Fruit fly (Drosophila melanogaster) whole organism, adult: ENCODE data around the gene CG13084.

Experiments
- CG11617 ChIP-seq: fragments of 200-800 bp; sonication (Bioruptor generic); optimal IDR thresholded peaks from 2 replicates; lab custom pipeline; 2017; ENCODE audit warnings: mild to moderate bottlenecking, missing biosample characterization, missing genetic modification reagents, missing genetic modification characterization
- CG14711 ChIP-seq: fragments of 200-800 bp; sonication (Bioruptor generic); optimal IDR thresholded peaks from 2 replicates; lab custom pipeline; 2018; ENCODE audit warnings: missing biosample characterization, mild to moderate bottlenecking, missing genetic modification characterization, moderate library complexity
- CG5204 ChIP-seq: fragments of 200-800 bp; sonication (Bioruptor generic); optimal IDR thresholded peaks from 2 replicates; lab custom pipeline; 2016; ENCODE audit warnings: missing biosample characterization, missing genetic modification characterization
- CG7045 ChIP-seq: fragments of 200-800 bp; sonication (Bioruptor generic); optimal IDR thresholded peaks from 2 replicates; lab custom pipeline; 2017; ENCODE audit warnings: missing biosample characterization, mild to moderate bottlenecking, missing genetic modification characterization
- Crg-1 ChIP-seq: fragments of 200-800 bp; sonication (Bioruptor generic); optimal IDR thresholded peaks from 2 replicates; lab custom pipeline; 2016; ENCODE audit warnings: missing biosample characterization, missing genetic modification characterization
- Hr96 ChIP-seq: fragments of 200-800 bp; sonication (Bioruptor generic); optimal IDR thresholded peaks from 2 replicates; lab custom pipeline; 2016; ENCODE audit warnings: missing biosample characterization, missing genetic modification characterization
- Mnt ChIP-seq: fragments of 200-800 bp; sonication (Bioruptor generic); optimal IDR thresholded peaks from 2 replicates; lab custom pipeline; 2016; ENCODE audit warnings: missing biosample characterization, mild to moderate bottlenecking, missing genetic modification characterization
- bab1 ChIP-seq: fragments of 200-800 bp; sonication (Bioruptor generic); optimal IDR thresholded peaks from 3 replicates; lab custom pipeline; 2019; ENCODE audit warnings: missing biosample characterization, mild to moderate bottlenecking, missing genetic modification characterization, moderate library complexity
- cic ChIP-seq: fragments of 200-800 bp; sonication (Bioruptor generic); optimal IDR thresholded peaks from 2 replicates; lab custom pipeline; 2017; ENCODE audit warnings: missing biosample characterization, mild to moderate bottlenecking, missing genetic modification characterization, moderate library complexity
- kay ChIP-seq: fragments of 200-800 bp; sonication (Bioruptor generic); peaks from one replicate; lab custom pipeline; 2016; ENCODE audit warnings: missing biosample characterization, missing genetic modification characterization, borderline replicate concordance
- toe ChIP-seq: fragments of 200-800 bp; sonication (Bioruptor generic); optimal IDR thresholded peaks from 2 replicates; lab custom pipeline; 2016; ENCODE audit warnings: missing biosample characterization, missing genetic modification characterization

dm6 chr2L:19441791-19442190, 42.9 kb upstream of the CG13084 start, which contains the start of gene RanGAP:
- TF ChIP-seq bab1 (GFP tag; lab: Kevin White, UChicago) (no peak), kay (GFP tag; lab: Kevin White, UChicago) (peak; percentile 49), CG11617 (GFP tag; lab: Kevin White, UChicago) (no peak), CG7045 (peak; percentile 10), Hr96 (GFP tag; lab: Kevin White, UChicago) (no peak), toe (no peak), CG14711 (tag; lab: Kevin White, UChicago) (no peak), Crg-1 (GFP tag; lab: Kevin White, UChicago) (no peak), Mnt (GFP tag; lab: Kevin White, UChicago) (no peak), cic (GFP tag; lab: Kevin White, UChicago) (no peak), CG5204 (no peak)
